Fruit fly (Drosophila melanogaster): Measurements from ENCODE around the gene CG3108.
A peak's percentile ranks its signal among the peaks of the same experiment; 100 is the strongest.

CG3108 gene

dm6 chrX:5735268-5735941 is 46.0 kb downstream of the CG3108 start (continued):
- TF ChIP-seq spab (GFP tag; optimal IDR thresholded peaks at IDR 0.05): peak; percentile 71
- peak; percentile 90 for TF ChIP-seq CG32006 (GFP tag; optimal IDR thresholded peaks at IDR 0.05)
- TF ChIP-seq Blimp-1 (GFP tag; optimal IDR thresholded peaks at IDR 0.05): peak; percentile 43
- peak; percentile 76 to 93 for TF ChIP-seq ss (GFP tag; optimal IDR thresholded peaks at IDR 0.05)
- peak; percentile 49 for TF ChIP-seq fd85E (GFP tag; optimal IDR thresholded peaks at IDR 0.05)
- TF ChIP-seq fd59A (GFP tag; optimal IDR thresholded peaks at IDR 0.05): peak; percentile 81
- TF ChIP-seq CG11762 (GFP tag; optimal IDR thresholded peaks at IDR 0.05; ENCODE audit: insufficient read depth): peak; percentile 73
- TF ChIP-seq CG1621 (tag; optimal IDR thresholded peaks at IDR 0.05): peak; percentile 87
- TF ChIP-seq Eip93F (GFP tag; optimal IDR thresholded peaks at IDR 0.05): peak; percentile 74
- peak; percentile 18 for TF ChIP-seq fkh (GFP tag; optimal IDR thresholded peaks at IDR 0.05)
- TF ChIP-seq CG11294 (GFP tag; IDR thresholded peaks at IDR 0.05): peak; percentile 86
- peak; percentile 88 for TF ChIP-seq Ets21C (GFP tag; optimal IDR thresholded peaks at IDR 0.05)
- peak; percentile 95 for TF ChIP-seq pdm3 (GFP tag; optimal IDR thresholded peaks at IDR 0.05)
- TF ChIP-seq Eip75B (GFP tag; optimal IDR thresholded peaks at IDR 0.05): peak; percentile 93
- peak; percentile 89 for TF ChIP-seq achi (GFP tag; optimal IDR thresholded peaks at IDR 0.05)
- peak; percentile 92 for TF ChIP-seq Sox102F (GFP tag; optimal IDR thresholded peaks at IDR 0.05)

- no peak for TF ChIP-seq dsx (GFP tag; optimal IDR thresholded peaks at IDR 0.05; ENCODE audit: poor library complexity, severe bottlenecking)
- TF ChIP-seq CG10669 (GFP tag; optimal IDR thresholded peaks at IDR 0.05): no peak
- TF ChIP-seq CG6808 (GFP tag; optimal IDR thresholded peaks at IDR 0.05): no peak
Measured at dm6 chrX:5732440-5732839, 49.0 kb downstream of the CG3108 start, which contains the start of gene CG15773. Gene CG15773 (plus strand): TSS chrX:5732740.
